Fruit fly (Drosophila melanogaster) whole organism, embryonic: ENCODE measurements around the gene Aasdh.

ENCODE experiments used
- Bdp1 ChIP-seq: fragments of 200-800 bp; sonication (Bioruptor generic); optimal IDR thresholded peaks from 3 replicates; lab custom pipeline; 2016; ENCODE audit warnings: missing biosample characterization, missing genetic modification characterization
- CG10209 ChIP-seq: fragments of 200-800 bp; sonication (Bioruptor generic); optimal IDR thresholded peaks from 3 replicates; lab custom pipeline; 2017; ENCODE audit warnings: missing biosample characterization, mild to moderate bottlenecking, missing genetic modification characterization, missing genetic modification reagents
- CG10321 ChIP-seq: fragments of 200-800 bp; sonication (Bioruptor generic); IDR thresholded peaks from 2 replicates; pipeline ENCODE4 v1.3.6; 2022; ENCODE audit warnings: missing biosample characterization, missing genetic modification characterization
- CG10462 ChIP-seq: fragments of 200-800 bp; sonication (Bioruptor generic); optimal IDR thresholded peaks from 2 replicates; lab custom pipeline; 2016; ENCODE audit warnings: missing biosample characterization, missing genetic modification characterization
- CG11085 ChIP-seq: fragments of 200-800 bp; sonication (Bioruptor generic); IDR thresholded peaks from 2 replicates; pipeline ENCODE4 v1.3.6; 2022; ENCODE audit warnings: missing biosample characterization, missing genetic modification characterization
- CG12659 ChIP-seq: fragments of 200-800 bp; sonication (Bioruptor generic); optimal IDR thresholded peaks from 3 replicates; lab custom pipeline; 2017; ENCODE audit warnings: mild to moderate bottlenecking, missing biosample characterization, missing genetic modification reagents, missing genetic modification characterization
- CG12744 ChIP-seq: fragments of 200-800 bp; sonication (Bioruptor generic); optimal IDR thresholded peaks from 2 replicates; lab custom pipeline; 2016; ENCODE audit warnings: missing biosample characterization, missing genetic modification characterization
- CG17359 ChIP-seq: fragments of 200-800 bp; sonication (Bioruptor generic); optimal IDR thresholded peaks from 3 replicates; lab custom pipeline; 2018; ENCODE audit warnings: missing biosample characterization, mild to moderate bottlenecking, missing genetic modification characterization, moderate library complexity
- CG17568 ChIP-seq: fragments of 200-800 bp; sonication (Bioruptor generic); optimal IDR thresholded peaks from 2 replicates; lab custom pipeline; 2018; ENCODE audit warnings: missing biosample characterization, mild to moderate bottlenecking, missing genetic modification characterization, moderate library complexity
- CG17829 ChIP-seq: fragments of 200-800 bp; optimal IDR thresholded peaks from 2 replicates; lab custom pipeline; 2019; ENCODE audit warnings: missing biosample characterization, mild to moderate bottlenecking, missing genetic modification characterization, moderate library complexity
- CG2120 ChIP-seq: fragments of 200-800 bp; sonication (Bioruptor generic); optimal IDR thresholded peaks from 3 replicates; lab custom pipeline; 2016; ENCODE audit warnings: missing biosample characterization, missing genetic modification characterization
- CG2875 ChIP-seq: fragments of 200-800 bp; sonication (Bioruptor generic); optimal IDR thresholded peaks from 2 replicates; lab custom pipeline; 2017; ENCODE audit warnings: missing biosample characterization, mild to moderate bottlenecking, missing genetic modification characterization, missing genetic modification reagents
- CG31365 ChIP-seq: fragments of 200-800 bp; sonication (Bioruptor generic); optimal IDR thresholded peaks from 2 replicates; lab custom pipeline; 2018; ENCODE audit warnings: missing biosample characterization, mild to moderate bottlenecking, missing genetic modification characterization
- CG3281 ChIP-seq: fragments of 200-800 bp; sonication (Bioruptor generic); optimal IDR thresholded peaks from 3 replicates; lab custom pipeline; 2017; ENCODE audit warnings: missing biosample characterization, mild to moderate bottlenecking, missing genetic modification characterization
- CG3726 ChIP-seq: fragments of 200-800 bp; sonication (Bioruptor generic); IDR thresholded peaks from 3 replicates; pipeline ENCODE4, ENCODE4 v1.3.6; 2022; ENCODE audit warnings: missing biosample characterization, missing genetic modification characterization
- CG42726 ChIP-seq: fragments of 200-800 bp; sonication (Bioruptor generic); IDR thresholded peaks from 2 replicates; pipeline ENCODE4 v1.3.6; 2022; ENCODE audit warnings: missing biosample characterization, missing genetic modification characterization; ENCODE audit not compliant: partially characterized antibody
- CG7987 ChIP-seq: fragments of 200-800 bp; sonication (Bioruptor generic); optimal IDR thresholded peaks from 2 replicates; lab custom pipeline; 2018; ENCODE audit warnings: missing biosample characterization, mild to moderate bottlenecking, missing genetic modification characterization, moderate library complexity
- CG8281 ChIP-seq: fragments of 200-800 bp; sonication (Bioruptor generic); optimal IDR thresholded peaks from 2 replicates; lab custom pipeline; 2018; ENCODE audit warnings: missing biosample characterization, mild to moderate bottlenecking, missing genetic modification characterization, moderate library complexity
- CG8924 ChIP-seq: fragments of 200-800 bp; optimal IDR thresholded peaks from 3 replicates; lab custom pipeline; 2019; ENCODE audit warnings: missing biosample characterization, mild to moderate bottlenecking, missing genetic modification characterization, moderate library complexity
- CG9215 ChIP-seq: fragments of 200-800 bp; sonication (Bioruptor generic); IDR thresholded peaks from 2 replicates; pipeline ENCODE4 v1.3.6; 2022; ENCODE audit warnings: missing biosample characterization, missing genetic modification characterization
- Dad ChIP-seq: fragments of 200-800 bp; sonication (Bioruptor generic); optimal IDR thresholded peaks from 3 replicates; lab custom pipeline; 2016; ENCODE audit warnings: missing biosample characterization, missing genetic modification characterization
- Dll ChIP-seq: fragments of 200-800 bp; sonication (Bioruptor generic); IDR thresholded peaks from 4 replicates; pipeline ENCODE4 v1.3.6; 2022; ENCODE audit warnings: missing biosample characterization, missing genetic modification characterization; ENCODE audit not compliant: partially characterized antibody
- Dp ChIP-seq: fragments of 200-800 bp; sonication (Bioruptor generic); optimal IDR thresholded peaks from 2 replicates; lab custom pipeline; 2018; ENCODE audit warnings: missing biosample characterization, mild to moderate bottlenecking, missing genetic modification characterization, moderate library complexity
- Fer2 ChIP-seq: fragments of 200-800 bp; sonication (Bioruptor generic); optimal IDR thresholded peaks from 2 replicates; lab custom pipeline; 2018; ENCODE audit warnings: missing biosample characterization, mild to moderate bottlenecking, missing genetic modification characterization, moderate library complexity
- Fer3 ChIP-seq: fragments of 200-800 bp; sonication (Bioruptor generic); optimal IDR thresholded peaks from 2 replicates; lab custom pipeline; 2018; ENCODE audit warnings: missing biosample characterization, mild to moderate bottlenecking, missing genetic modification characterization, moderate library complexity
- Hsf ChIP-seq: fragments of 200-800 bp; sonication (Bioruptor generic); optimal IDR thresholded peaks from 3 replicates; lab custom pipeline; 2016; ENCODE audit warnings: missing biosample characterization, missing genetic modification characterization
- Neu2 ChIP-seq: fragments of 200-800 bp; sonication (Bioruptor generic); optimal IDR thresholded peaks from 3 replicates; lab custom pipeline; 2016; ENCODE audit warnings: missing biosample characterization, missing genetic modification characterization, borderline replicate concordance
- Scr ChIP-seq: fragments of 200-800 bp; sonication (Bioruptor generic); IDR thresholded peaks from 2 replicates; pipeline ENCODE4 v1.3.6; 2022; ENCODE audit warnings: missing biosample characterization, missing genetic modification characterization; ENCODE audit not compliant: partially characterized antibody
- Sin3A ChIP-seq: fragments of >200 bp; optimal IDR thresholded peaks from 2 replicates; lab custom pipeline; 2018
- aop ChIP-seq: fragments of 200-800 bp; sonication (Bioruptor generic); IDR thresholded peaks from 2 replicates; pipeline ENCODE4 v1.3.6; 2022; ENCODE audit warnings: missing biosample characterization, missing genetic modification characterization
- ap ChIP-seq: fragments of 200-800 bp; sonication (Bioruptor generic); IDR thresholded peaks from 2 replicates; pipeline ENCODE4 v1.3.6; 2022; ENCODE audit warnings: missing biosample characterization, missing genetic modification characterization
- chinmo ChIP-seq: fragments of 200-800 bp; sonication (Bioruptor generic); IDR thresholded peaks from 4 replicates; pipeline ENCODE4 v1.3.6; 2022; ENCODE audit warnings: missing biosample characterization, missing genetic modification characterization; ENCODE audit not compliant: partially characterized antibody
- ci ChIP-seq: fragments of 200-800 bp; sonication (Bioruptor generic); IDR thresholded peaks from 3 replicates; pipeline ENCODE4 v1.3.6; 2022; ENCODE audit warnings: missing biosample characterization, missing genetic modification characterization
- fd3F ChIP-seq: fragments of 200-800 bp; sonication (Bioruptor generic); optimal IDR thresholded peaks from 2 replicates; lab custom pipeline; 2018; ENCODE audit warnings: missing biosample characterization, mild to moderate bottlenecking, missing genetic modification characterization, moderate library complexity
- fd96Cb ChIP-seq: fragments of 200-800 bp; sonication (Bioruptor generic); optimal IDR thresholded peaks from 2 replicates; lab custom pipeline; 2018; ENCODE audit warnings: missing biosample characterization, mild to moderate bottlenecking, missing genetic modification characterization, moderate library complexity
- hb ChIP-seq: fragments of 200-800 bp; sonication (Bioruptor generic); IDR thresholded peaks from 3 replicates; pipeline ENCODE4 v1.3.6; 2022; ENCODE audit warnings: missing biosample characterization, missing genetic modification characterization; ENCODE audit not compliant: partially characterized antibody
- kah ChIP-seq: fragments of 200-800 bp; sonication (Bioruptor generic); optimal IDR thresholded peaks from 2 replicates; lab custom pipeline; 2018; ENCODE audit warnings: missing biosample characterization, mild to moderate bottlenecking, missing genetic modification characterization
- nerfin-2 ChIP-seq: fragments of 200-800 bp; sonication (Bioruptor generic); IDR thresholded peaks from 2 replicates; pipeline ENCODE4 v1.3.6; 2022; ENCODE audit warnings: missing biosample characterization, missing genetic modification characterization; ENCODE audit not compliant: partially characterized antibody
- oc ChIP-seq: fragments of 200-800 bp; sonication (Bioruptor generic); optimal IDR thresholded peaks from 2 replicates; lab custom pipeline; 2018; ENCODE audit warnings: missing biosample characterization, mild to moderate bottlenecking, missing genetic modification characterization, moderate library complexity
- pan ChIP-seq, 4 experiments: fragments of >200 bp in 3 of 4; fragments of 200-800 bp in 1 of 4; sonication (Bioruptor generic) in 1 of 4; optimal IDR thresholded peaks in 3 of 4; IDR thresholded peaks in 1 of 4; 2 replicates each; pipeline versions ENCODE4 v1.3.6 to Lab custom; 2017 to 2022; ENCODE audit warnings: missing biosample characterization in 2 of 4, missing genetic modification characterization in 2 of 4, mixed read lengths in 1 of 4
- peb ChIP-seq: fragments of 200-800 bp; sonication (Bioruptor generic); IDR thresholded peaks from 2 replicates; pipeline ENCODE4 v1.3.6; 2022; ENCODE audit warnings: missing biosample characterization, missing genetic modification characterization
- phol ChIP-seq: fragments of 200-800 bp; sonication (Bioruptor generic); optimal IDR thresholded peaks from 3 replicates; lab custom pipeline; 2018; ENCODE audit warnings: missing biosample characterization, mild to moderate bottlenecking, missing genetic modification characterization, moderate library complexity
- prd ChIP-seq, 3 experiments: fragments of >200 bp in 2 of 3; fragments of 200-800 bp in 1 of 3; sonication (Bioruptor generic) in 1 of 3; optimal IDR thresholded peaks in 2 of 3; IDR thresholded peaks in 1 of 3; 2 replicates in 2 of 3; 3 replicates in 1 of 3; pipeline versions ENCODE4 v1.3.6 to Lab custom; 2017 to 2022; ENCODE audit warnings: missing biosample characterization in 1 of 3, missing genetic modification characterization in 1 of 3
- ranshi ChIP-seq: fragments of 200-800 bp; sonication (Bioruptor generic); IDR thresholded peaks from 2 replicates; pipeline ENCODE4 v1.3.6; 2022; ENCODE audit warnings: missing biosample characterization, missing genetic modification characterization
- tll ChIP-seq, 2 experiments: fragments of 200-800 bp in 1 of 2; fragments of >200 bp in 1 of 2; sonication (Bioruptor generic) in 1 of 2; optimal IDR thresholded peaks; 2 replicates each; lab custom pipeline; 2017 to 2019; ENCODE audit warnings: missing biosample characterization in 2 of 2, missing genetic modification characterization in 2 of 2, mild to moderate bottlenecking in 1 of 2, moderate library complexity in 1 of 2
- trem ChIP-seq: fragments of 200-800 bp; optimal IDR thresholded peaks from 3 replicates; lab custom pipeline; 2019; ENCODE audit warnings: missing biosample characterization, mild to moderate bottlenecking, missing genetic modification characterization, moderate library complexity
- tx ChIP-seq: fragments of 200-800 bp; sonication (Bioruptor generic); optimal IDR thresholded peaks from 2 replicates; lab custom pipeline; 2016; ENCODE audit warnings: missing biosample characterization, missing genetic modification characterization
- unc-4 ChIP-seq: fragments of 200-800 bp; sonication (Bioruptor generic); IDR thresholded peaks from 2 replicates; pipeline ENCODE4 v1.3.6; 2022; ENCODE audit warnings: missing biosample characterization, missing genetic modification characterization; ENCODE audit not compliant: partially characterized antibody
- zfh2 ChIP-seq: fragments of 200-800 bp; sonication (Bioruptor generic); optimal IDR thresholded peaks from 2 replicates; lab custom pipeline; 2016; ENCODE audit warnings: missing biosample characterization, missing genetic modification characterization

The Aasdh gene

DNA sequence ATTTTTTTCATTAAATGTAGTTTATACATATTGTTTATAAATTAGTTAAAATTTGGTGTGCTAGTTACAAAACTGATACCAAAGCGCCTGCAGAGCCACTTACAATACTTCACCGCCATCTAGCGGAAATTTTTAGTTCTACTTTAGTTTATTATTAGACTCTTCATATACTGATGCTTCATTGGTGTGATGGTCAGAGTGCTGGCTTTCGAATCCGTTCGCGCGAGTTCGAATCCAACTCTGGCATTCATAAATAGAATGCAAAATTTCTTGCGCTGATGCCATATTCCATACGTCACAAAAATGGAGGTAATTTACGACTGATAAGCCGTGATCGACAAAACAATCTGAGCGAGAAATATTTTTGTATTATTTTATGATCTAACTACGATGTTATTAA, 36.2 kb upstream of the Aasdh start (continued):
- TF ChIP-seq unc-4 (GFP tag; lab: Robert Waterston, UW) (peak; percentile 39; the same call in 1 of the 2 replicates), CG10321 (GFP tag; lab: Robert Waterston, UW) (no peak), CG9215 (GFP tag; lab: Robert Waterston, UW) (no peak), CG10462 (no peak), CG2875 (GFP tag; lab: Kevin White, UChicago) (no peak), CG17829 (tag; lab: Kevin White, UChicago) (peak; percentile 6), tx (GFP tag; lab: Kevin White, UChicago) (no peak), CG3726 (GFP tag; lab: Robert Waterston, UW) (no peak), Dp (GFP tag; lab: Kevin White, UChicago) (no peak), Bdp1 (GFP tag; lab: Kevin White, UChicago) (peak; percentile 100), CG7987 (no peak), Hsf (GFP tag; lab: Kevin White, UChicago) (no peak), hb (GFP tag; lab: Robert Waterston, UW) (0 out of 3 replicates have a peak, but pooled peaks have one; percentile 39), CG2120 (no peak), CG12744 (GFP tag; lab: Kevin White, UChicago) (no peak), CG17568 (no peak), tll (GFP tag; optimal IDR thresholded peaks at IDR 0.05; lab: Kevin White, UChicago) (no peak), fd3F (GFP tag; lab: Kevin White, UChicago) (no peak), CG42726 (GFP tag; lab: Robert Waterston, UW) (peak; percentile 89), fd96Cb (tag; lab: Kevin White, UChicago) (no peak), CG8924 (no peak), CG12659 (no peak), CG17359 (no peak), Dad (GFP tag; lab: Kevin White, UChicago) (no peak), peb (GFP tag; lab: Robert Waterston, UW) (no peak), ci (peak; percentile 24; the same call in 1 of the 3 replicates), Fer3 (tag; lab: Kevin White, UChicago) (no peak), zfh2 (GFP tag; lab: Kevin White, UChicago) (no peak), Dll (GFP tag; lab: Robert Waterston, UW) (0 out of 4 replicates have a peak, but pooled peaks have one; percentile 26), pan (optimal IDR thresholded peaks at IDR 0.05; lab: Kevin White, UChicago) (no peak), pan (GFP tag; optimal IDR thresholded peaks at IDR 0.05 in 1 of 2, IDR thresholded peaks at IDR 0.05 in 1 of 2) (peak in 1 of 2 experiments; percentile 11), CG8281 (no peak), ap (GFP tag; lab: Robert Waterston, UW) (no peak), Sin3A (lab: Kevin White, UChicago) (no peak), CG31365 (tag; lab: Kevin White, UChicago) (peak; percentile 50), CG3281 (peak; percentile 3), aop (GFP tag; lab: Robert Waterston, UW) (no peak), prd (optimal IDR thresholded peaks at IDR 0.05; lab: Kevin White, UChicago) (no peak), prd (GFP tag; IDR thresholded peaks at IDR 0.05; lab: Robert Waterston, UW) (no peak), trem (tag; lab: Kevin White, UChicago) (no peak), phol (tag; lab: Kevin White, UChicago) (no peak), oc (tag; lab: Kevin White, UChicago) (no peak), ranshi (no peak), Scr (GFP tag; lab: Robert Waterston, UW) (peak; percentile 56), nerfin-2 (GFP tag; lab: Robert Waterston, UW) (peak; percentile 79), Fer2 (tag; lab: Kevin White, UChicago) (no peak), kah (GFP tag; lab: Kevin White, UChicago) (no peak), CG10209 (GFP tag; lab: Kevin White, UChicago) (no peak), Neu2 (GFP tag; lab: Kevin White, UChicago) (no peak), chinmo (GFP tag; lab: Robert Waterston, UW) (peak; percentile 50; the same call in 1 of the 4 replicates), CG11085 (GFP tag; lab: Robert Waterston, UW) (no peak)
